Worm (Caenorhabditis elegans): ENCODE results near the gene Y62H9A.12.

The Y62H9A.12 gene

ce11 chrX:11913824-11914223, at the start of gene Y62H9A.12:
TSS of gene Y62H9A.12 (plus strand) at chrX:11914124.
- TF ChIP-seq ceh-19 (GFP tag; optimal IDR thresholded peaks at IDR 0.05) (no peak), ceh-22 (tag; optimal IDR thresholded peaks at IDR 0.05) (no peak), elt-2 (tag; optimal IDR thresholded peaks at IDR 0.05) (no peak), K02D7.2 (tag; optimal IDR thresholded peaks at IDR 0.05) (no peak), dve-1 (tag; optimal IDR thresholded peaks at IDR 0.05) (no peak), lin-11 (tag; optimal IDR thresholded peaks at IDR 0.05) (no peak), mec-3 (tag; optimal IDR thresholded peaks at IDR 0.05; ENCODE audit: borderline replicate concordance) (no peak), elt-4 (tag; optimal IDR thresholded peaks at IDR 0.05) (no peak), ceh-45 (GFP tag; IDR thresholded peaks at IDR 0.05) (no peak), hlh-8 (tag; optimal IDR thresholded peaks at IDR 0.05) (no peak), pha-4 (tag; optimal IDR thresholded peaks at IDR 0.05) (no peak)

ce11 chrX:11865083-11865482, 48.8 kb upstream of the Y62H9A.12 start, which contains the start of gene F54F7.6:
TSS of gene F54F7.6 (plus strand) at chrX:11865383.
- TF ChIP-seq pat-9 (tag; optimal IDR thresholded peaks at IDR 0.05) = no peak
- no peak for TF ChIP-seq ceh-31 (tag; optimal IDR thresholded peaks at IDR 0.05)
- no peak for TF ChIP-seq fkh-10 (GFP tag; optimal IDR thresholded peaks at IDR 0.05)
- TF ChIP-seq ceh-45 (GFP tag; IDR thresholded peaks at IDR 0.05) = no peak
- no peak for TF ChIP-seq Y22D7AL.16 (tag; optimal IDR thresholded peaks at IDR 0.05)
- no peak for TF ChIP-seq mec-3 (tag; optimal IDR thresholded peaks at IDR 0.05; ENCODE audit: borderline replicate concordance)
- no peak for TF ChIP-seq sox-2 (GFP tag; IDR thresholded peaks at IDR 0.05)
- TF ChIP-seq ceh-22 (tag; optimal IDR thresholded peaks at IDR 0.05) = no peak
- TF ChIP-seq ztf-16 (tag; optimal IDR thresholded peaks at IDR 0.05) = no peak
- TF ChIP-seq ceh-34 (tag; optimal IDR thresholded peaks at IDR 0.05) = no peak
- TF ChIP-seq unc-3 (GFP tag; conservative IDR thresholded peaks at IDR 0.05) = no peak
- TF ChIP-seq unc-3 (tag; optimal IDR thresholded peaks at IDR 0.05) = no peak
- TF ChIP-seq hlh-8 (tag; optimal IDR thresholded peaks at IDR 0.05) = no peak
- no peak for TF ChIP-seq ceh-19 (GFP tag; optimal IDR thresholded peaks at IDR 0.05)

- TF ChIP-seq C38D4.7 (GFP tag; optimal IDR thresholded peaks at IDR 0.05) (no peak), ets-4 (tag; optimal IDR thresholded peaks at IDR 0.05) (no peak), rnt-1 (tag; optimal IDR thresholded peaks at IDR 0.05) (no peak), K09A11.1 (tag; optimal IDR thresholded peaks at IDR 0.05; ENCODE audit: insufficient read depth) (no peak)
These were observed 44.7 kb upstream of the Y62H9A.12 start, which contains the start of gene dot-1.2 for ce11 chrX:11869260-11869659. TSS of gene dot-1.2 (minus strand) at chrX:11869360.

ce11 chrX:11870393-11870792, 43.5 kb upstream of the Y62H9A.12 start:
- TF ChIP-seq sdc-2 (tag; optimal IDR thresholded peaks at IDR 0.05) (peak; percentile 12), pqm-1 (tag; optimal IDR thresholded peaks at IDR 0.05) (no peak), C38D4.7 (GFP tag; optimal IDR thresholded peaks at IDR 0.05) (peak; percentile 4)

- TF ChIP-seq pax-1 (tag; optimal IDR thresholded peaks at IDR 0.05) (no peak), C08G9.2 (tag; optimal IDR thresholded peaks at IDR 0.05) (no peak), ztf-16 (tag; optimal IDR thresholded peaks at IDR 0.05) (no peak), pha-4 (tag; optimal IDR thresholded peaks at IDR 0.05) (no peak), ahr-1 (tag; optimal IDR thresholded peaks at IDR 0.05) (no peak), che-1 (tag; optimal IDR thresholded peaks at IDR 0.05) (no peak), lin-11 (tag; optimal IDR thresholded peaks at IDR 0.05) (no peak), odd-2 (tag; optimal IDR thresholded peaks at IDR 0.05) (no peak), ceh-34 (tag; optimal IDR thresholded peaks at IDR 0.05) (no peak), pha-2 (tag; optimal IDR thresholded peaks at IDR 0.05) (no peak), nfya-1 (tag; optimal IDR thresholded peaks at IDR 0.05) (no peak), T23F11.4 (GFP tag; optimal IDR thresholded peaks at IDR 0.05) (no peak)
These were observed 41.7 kb upstream of the Y62H9A.12 start for ce11 chrX:11872210-11872609.

Measured in whole organism, late embryonic.